Fruit fly (Drosophila melanogaster) whole organism, prepupa: Measurements from ENCODE around the gene dock.

ENCODE experiments used
- Blimp-1 ChIP-seq: fragments of 200-800 bp; sonication (Bioruptor generic); optimal IDR thresholded peaks from 3 replicates; lab custom pipeline; 2017; ENCODE audit warnings: missing biosample characterization, missing genetic modification characterization, mild to moderate bottlenecking, moderate library complexity, missing genetic modification reagents
- CG10631 ChIP-seq: fragments of 200-800 bp; sonication (Bioruptor generic); optimal IDR thresholded peaks from 2 replicates; lab custom pipeline; 2016; ENCODE audit warnings: missing biosample characterization, missing genetic modification characterization
- CG10669 ChIP-seq: fragments of 200-800 bp; sonication (Bioruptor generic); optimal IDR thresholded peaks from 3 replicates; lab custom pipeline; 2018; ENCODE audit warnings: missing biosample characterization, mild to moderate bottlenecking, missing genetic modification characterization, moderate library complexity
- CG11762 ChIP-seq: fragments of 200-800 bp; sonication (Bioruptor generic); optimal IDR thresholded peaks from 3 replicates; lab custom pipeline; 2016; ENCODE audit warnings: missing biosample characterization, missing genetic modification characterization; ENCODE audit not compliant: insufficient read depth
- CG11902 ChIP-seq: fragments of 200-800 bp; sonication (Bioruptor generic); optimal IDR thresholded peaks from 3 replicates; lab custom pipeline; 2016; ENCODE audit warnings: missing biosample characterization, missing genetic modification characterization
- CG15336 ChIP-seq: fragments of 200-800 bp; sonication (Bioruptor generic); IDR thresholded peaks from 2 replicates; pipeline ENCODE4 v1.3.6; 2022; ENCODE audit warnings: missing biosample characterization, missing genetic modification characterization
- CG1621 ChIP-seq: fragments of 200-800 bp; sonication (Bioruptor generic); optimal IDR thresholded peaks from 3 replicates; lab custom pipeline; 2018; ENCODE audit warnings: missing biosample characterization, mild to moderate bottlenecking, missing genetic modification characterization
- CG3032 ChIP-seq: fragments of 200-800 bp; optimal IDR thresholded peaks from 2 replicates; lab custom pipeline; 2019; ENCODE audit warnings: missing biosample characterization, mild to moderate bottlenecking, missing genetic modification characterization, moderate library complexity
- CG31627 ChIP-seq: fragments of 200-800 bp; sonication (Bioruptor generic); optimal IDR thresholded peaks from 3 replicates; lab custom pipeline; 2016; ENCODE audit warnings: missing biosample characterization, missing genetic modification characterization
- CG32006 ChIP-seq: fragments of 200-800 bp; sonication (Bioruptor generic); optimal IDR thresholded peaks from 3 replicates; lab custom pipeline; 2017; ENCODE audit warnings: missing biosample characterization, mild to moderate bottlenecking, missing genetic modification characterization
- CG3919 ChIP-seq: fragments of 200-800 bp; sonication (Bioruptor generic); optimal IDR thresholded peaks from 3 replicates; lab custom pipeline; 2016; ENCODE audit warnings: missing biosample characterization, missing genetic modification characterization
- CG6163 ChIP-seq: fragments of 200-800 bp; sonication (Bioruptor generic); IDR thresholded peaks from 3 replicates; pipeline ENCODE4 v1.3.6; 2022; ENCODE audit warnings: missing biosample characterization, missing genetic modification characterization
- CG6792 ChIP-seq: fragments of 200-800 bp; sonication (Bioruptor generic); optimal IDR thresholded peaks from 3 replicates; lab custom pipeline; 2016; ENCODE audit warnings: missing biosample characterization, missing genetic modification characterization
- CG6808 ChIP-seq: fragments of 200-800 bp; sonication (Bioruptor generic); optimal IDR thresholded peaks from 3 replicates; lab custom pipeline; 2017; ENCODE audit warnings: missing biosample characterization, missing genetic modification characterization, mild to moderate bottlenecking, moderate library complexity, missing genetic modification reagents
- CG7368 ChIP-seq: fragments of 200-800 bp; sonication (Bioruptor generic); optimal IDR thresholded peaks from 3 replicates; lab custom pipeline; 2016; ENCODE audit warnings: missing biosample characterization, missing genetic modification characterization
- CG8119 ChIP-seq: fragments of 200-800 bp; sonication (Bioruptor generic); IDR thresholded peaks from 3 replicates; pipeline ENCODE4 v1.3.6; 2022; ENCODE audit warnings: missing biosample characterization, missing genetic modification characterization
- CG8319 ChIP-seq: fragments of 200-800 bp; sonication (Bioruptor generic); optimal IDR thresholded peaks from 3 replicates; lab custom pipeline; 2016; ENCODE audit warnings: missing biosample characterization, missing genetic modification characterization
- CG8632 ChIP-seq: fragments of 200-800 bp; sonication (Bioruptor generic); optimal IDR thresholded peaks from 3 replicates; lab custom pipeline; 2016; ENCODE audit warnings: missing biosample characterization, missing genetic modification characterization
- Eip75B ChIP-seq: fragments of 200-800 bp; sonication (Bioruptor generic); optimal IDR thresholded peaks from 3 replicates; lab custom pipeline; 2016; ENCODE audit warnings: missing biosample characterization, missing genetic modification characterization
- Eip78C ChIP-seq: fragments of 200-800 bp; sonication (Bioruptor generic); peaks from one replicate; lab custom pipeline; 2016; ENCODE audit warnings: missing biosample characterization, missing genetic modification characterization
- Eip93F ChIP-seq: fragments of 200-800 bp; sonication (Bioruptor generic); optimal IDR thresholded peaks from 2 replicates; lab custom pipeline; 2016; ENCODE audit warnings: missing biosample characterization, mild to moderate bottlenecking, missing genetic modification characterization
- Ets21C ChIP-seq: fragments of 200-800 bp; sonication (Bioruptor generic); optimal IDR thresholded peaks from 3 replicates; lab custom pipeline; 2016; ENCODE audit warnings: missing biosample characterization, missing genetic modification characterization
- Ets96B ChIP-seq: fragments of 200-800 bp; optimal IDR thresholded peaks from 2 replicates; lab custom pipeline; 2019; ENCODE audit warnings: missing biosample characterization, mild to moderate bottlenecking, missing genetic modification characterization, moderate library complexity
- Gug ChIP-seq: fragments of 200-800 bp; sonication (Bioruptor generic); IDR thresholded peaks from 2 replicates; pipeline ENCODE4 v1.3.6; 2022; ENCODE audit warnings: missing biosample characterization, missing genetic modification characterization
- Hr38 ChIP-seq: sonication (Bioruptor generic); optimal IDR thresholded peaks from 2 replicates; lab custom pipeline; 2016; ENCODE audit warnings: missing biosample characterization, missing genetic modification characterization
- Hr4 ChIP-seq: fragments of 200-800 bp; sonication (Bioruptor generic); optimal IDR thresholded peaks from 3 replicates; lab custom pipeline; 2016; ENCODE audit warnings: missing biosample characterization, missing genetic modification characterization
- Met ChIP-seq: fragments of 200-800 bp; sonication (Bioruptor generic); optimal IDR thresholded peaks from 3 replicates; lab custom pipeline; 2016; ENCODE audit warnings: missing biosample characterization, missing genetic modification characterization
- Smox ChIP-seq: fragments of 200-800 bp; sonication (Bioruptor generic); optimal IDR thresholded peaks from 3 replicates; lab custom pipeline; 2016; ENCODE audit warnings: missing biosample characterization, missing genetic modification characterization
- Sox102F ChIP-seq: fragments of 200-800 bp; sonication (Bioruptor generic); optimal IDR thresholded peaks from 2 replicates; lab custom pipeline; 2016; ENCODE audit warnings: missing biosample characterization, mild to moderate bottlenecking, missing genetic modification characterization
- Sox14 ChIP-seq: fragments of 200-800 bp; sonication (Bioruptor generic); optimal IDR thresholded peaks from 3 replicates; lab custom pipeline; 2016; ENCODE audit warnings: missing biosample characterization, missing genetic modification characterization
- achi ChIP-seq: fragments of 200-800 bp; sonication (Bioruptor generic); optimal IDR thresholded peaks from 3 replicates; lab custom pipeline; 2016; ENCODE audit warnings: missing biosample characterization, missing genetic modification characterization
- acj6 ChIP-seq: fragments of 200-800 bp; sonication (Bioruptor generic); optimal IDR thresholded peaks from 3 replicates; lab custom pipeline; 2016; ENCODE audit warnings: missing biosample characterization, missing genetic modification characterization
- cyc ChIP-seq: fragments of 200-800 bp; sonication (Bioruptor generic); optimal IDR thresholded peaks from 3 replicates; lab custom pipeline; 2016; ENCODE audit warnings: missing biosample characterization, missing genetic modification characterization
- fd59A ChIP-seq: fragments of 200-800 bp; sonication (Bioruptor generic); optimal IDR thresholded peaks from 2 replicates; lab custom pipeline; 2017; ENCODE audit warnings: missing biosample characterization, mild to moderate bottlenecking, missing genetic modification characterization, missing genetic modification reagents
- fkh ChIP-seq: fragments of 200-800 bp; sonication (Bioruptor generic); optimal IDR thresholded peaks from 3 replicates; lab custom pipeline; 2017; ENCODE audit warnings: missing biosample characterization, mild to moderate bottlenecking, missing genetic modification characterization, moderate library complexity
- lz ChIP-seq: fragments of 200-800 bp; sonication (Bioruptor generic); optimal IDR thresholded peaks from 3 replicates; lab custom pipeline; 2016; ENCODE audit warnings: missing biosample characterization, missing genetic modification characterization
- pdm3 ChIP-seq: fragments of 200-800 bp; sonication (Bioruptor generic); optimal IDR thresholded peaks from 3 replicates; lab custom pipeline; 2016; ENCODE audit warnings: missing biosample characterization, missing genetic modification characterization
- salr ChIP-seq, 2 experiments: fragments of 200-800 bp; sonication (Bioruptor generic); optimal IDR thresholded peaks; 3 replicates each; lab custom pipeline; 2016 to 2018; ENCODE audit warnings: missing biosample characterization in 2 of 2, missing genetic modification characterization in 2 of 2, mild to moderate bottlenecking in 1 of 2
- spab ChIP-seq: fragments of 200-800 bp; sonication (Bioruptor generic); optimal IDR thresholded peaks from 2 replicates; lab custom pipeline; 2017; ENCODE audit warnings: missing biosample characterization, mild to moderate bottlenecking, missing genetic modification characterization, missing genetic modification reagents
- ss ChIP-seq, 2 experiments: fragments of 200-800 bp; sonication (Bioruptor generic); optimal IDR thresholded peaks; 2 replicates in 1 of 2; 3 replicates in 1 of 2; lab custom pipeline; 2017 to 2018; ENCODE audit warnings: mild to moderate bottlenecking in 2 of 2, missing biosample characterization in 2 of 2, missing genetic modification characterization in 2 of 2, moderate library complexity in 1 of 2
- svp ChIP-seq: fragments of 200-800 bp; sonication (Bioruptor generic); peaks from one replicate; lab custom pipeline; 2016; ENCODE audit warnings: missing biosample characterization, missing genetic modification characterization
- topi ChIP-seq: fragments of 200-800 bp; sonication (Bioruptor generic); optimal IDR thresholded peaks from 3 replicates; lab custom pipeline; 2016; ENCODE audit warnings: missing biosample characterization, missing genetic modification characterization
- vri ChIP-seq: fragments of 200-800 bp; sonication (Bioruptor generic); optimal IDR thresholded peaks from 3 replicates; lab custom pipeline; 2016; ENCODE audit warnings: missing biosample characterization, mild to moderate bottlenecking, missing genetic modification characterization

dock gene

DNA sequence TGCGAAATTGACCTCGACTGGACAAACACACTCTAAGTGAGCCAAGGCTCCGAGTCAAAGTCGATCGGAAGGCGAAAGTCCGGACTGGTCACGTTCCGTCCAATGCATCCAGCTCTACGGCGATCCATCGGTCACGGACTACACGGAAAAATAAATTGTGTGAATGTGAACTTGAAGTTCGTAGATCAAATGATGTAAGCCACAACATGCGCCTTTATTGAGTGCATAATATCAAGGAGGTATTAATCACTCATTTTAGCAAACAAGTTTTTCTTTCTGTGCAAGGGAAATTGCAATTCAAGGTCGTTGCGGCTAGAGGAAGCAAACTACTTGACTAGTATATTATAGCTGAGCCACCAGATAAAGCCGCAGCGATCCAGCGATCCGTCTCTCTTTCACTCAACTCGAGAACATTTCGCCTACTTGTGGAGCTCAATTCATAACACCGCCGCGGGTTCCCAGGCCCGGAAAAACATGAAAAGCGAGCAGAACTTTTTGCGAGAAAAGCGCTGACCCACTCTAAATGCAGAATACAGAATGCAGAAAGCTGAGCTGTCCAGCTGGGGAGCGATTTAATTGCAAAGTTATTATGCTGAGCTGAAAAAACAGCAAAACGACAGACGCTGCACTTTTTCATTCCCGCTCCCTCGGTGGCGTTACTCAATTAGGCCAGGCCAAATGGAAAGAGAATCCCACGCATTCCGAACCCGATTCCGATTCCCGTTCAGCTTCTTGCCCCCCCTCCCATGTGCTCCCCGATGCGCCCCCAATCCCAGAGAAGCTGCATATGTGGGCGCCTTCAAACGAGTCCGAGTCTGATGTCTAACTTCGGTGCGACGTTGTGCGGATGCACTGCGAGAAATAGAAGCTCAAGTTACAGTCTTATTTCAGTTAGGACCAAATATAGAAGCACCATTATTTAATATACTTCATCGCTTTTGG lies 18.4 kb downstream of the dock start (continued):
- peak; percentile 53 for TF ChIP-seq CG10669 (GFP tag; lab: Kevin White, UChicago)
- peak; percentile 50 for TF ChIP-seq Ets96B (tag; lab: Kevin White, UChicago)
- no peak for TF ChIP-seq Met (GFP tag; lab: Kevin White, UChicago)
- peak; percentile 23 for TF ChIP-seq fd59A (GFP tag; lab: Kevin White, UChicago)
- TF ChIP-seq topi (GFP tag; lab: Kevin White, UChicago): peak; percentile 17
- no peak for TF ChIP-seq ss (GFP tag; optimal IDR thresholded peaks at IDR 0.05; lab: Kevin White, UChicago)
- TF ChIP-seq CG8119 (GFP tag; lab: Robert Waterston, UW): peak; percentile 57; the same call in 2 of the 3 replicates
- TF ChIP-seq fkh (GFP tag; lab: Kevin White, UChicago): no peak
- TF ChIP-seq Hr4: peak; percentile 43
- TF ChIP-seq Eip75B: peak; percentile 23
- peak; percentile 45 for TF ChIP-seq achi
- peak; percentile 62 for TF ChIP-seq CG32006 (GFP tag; lab: Kevin White, UChicago)
- TF ChIP-seq CG10631 (GFP tag; lab: Kevin White, UChicago): peak; percentile 41
- TF ChIP-seq CG7368: peak; percentile 18
- no peak for TF ChIP-seq lz (GFP tag; lab: Kevin White, UChicago)
- TF ChIP-seq Eip78C: peak; percentile 76
- no peak for TF ChIP-seq Blimp-1
- TF ChIP-seq Sox14 (GFP tag; lab: Kevin White, UChicago): peak; percentile 33
- TF ChIP-seq CG3919 (GFP tag; lab: Kevin White, UChicago): peak; percentile 28
- no peak for TF ChIP-seq CG6792 (GFP tag; lab: Kevin White, UChicago)
- TF ChIP-seq, all 60 proteins: peak for 29

dm6 chr2L:845341-846004 lies 19.7 kb downstream of the dock start:
- TF ChIP-seq CG31627 (GFP tag; lab: Kevin White, UChicago) (peak; percentile 76), Ets96B (tag; lab: Kevin White, UChicago) (peak; percentile 62), pdm3 (GFP tag; lab: Kevin White, UChicago) (peak; percentile 80), CG6792 (GFP tag; lab: Kevin White, UChicago) (peak; percentile 70), CG3032 (peak; percentile 50), CG6163 (GFP tag; lab: Robert Waterston, UW) (peak; percentile 94), Ets21C (GFP tag; lab: Kevin White, UChicago) (peak; percentile 55), acj6 (GFP tag; lab: Kevin White, UChicago) (peak; percentile 75), Blimp-1 (no peak), CG8319 (peak; percentile 40), CG10669 (GFP tag; lab: Kevin White, UChicago) (peak; percentile 63), topi (GFP tag; lab: Kevin White, UChicago) (peak; percentile 83), salr (GFP tag; optimal IDR thresholded peaks at IDR 0.05; lab: Kevin White, UChicago) (peak; percentile 44 to 67), svp (peak; percentile 91), CG15336 (GFP tag; lab: Robert Waterston, UW) (peak; percentile 90), fd59A (GFP tag; lab: Kevin White, UChicago) (peak; percentile 32), ss (GFP tag; optimal IDR thresholded peaks at IDR 0.05; lab: Kevin White, UChicago) (peak in 1 of 2 experiments; percentile 8), CG8119 (GFP tag; lab: Robert Waterston, UW) (peak; percentile 86), vri (peak; percentile 46), Smox (peak; percentile 68), CG8632 (GFP tag; lab: Kevin White, UChicago) (peak; percentile 52), CG10631 (GFP tag; lab: Kevin White, UChicago) (peak; percentile 74), Hr38 (GFP tag; lab: Kevin White, UChicago) (no peak), Eip78C (peak; percentile 92), CG6808 (GFP tag; lab: Kevin White, UChicago) (peak; percentile 39), Sox14 (GFP tag; lab: Kevin White, UChicago) (peak; percentile 73), fkh (GFP tag; lab: Kevin White, UChicago) (no peak), Hr4 (peak; percentile 91), Met (GFP tag; lab: Kevin White, UChicago) (peak; percentile 81), CG7368 (peak; percentile 78), Eip93F (GFP tag; lab: Kevin White, UChicago) (peak; percentile 2), lz (GFP tag; lab: Kevin White, UChicago) (peak; percentile 74), spab (peak; percentile 44), Gug (GFP tag; lab: Robert Waterston, UW) (peak; percentile 86), cyc (GFP tag; lab: Kevin White, UChicago) (peak; percentile 83), CG1621 (tag; lab: Kevin White, UChicago) (peak; percentile 27), CG11902 (GFP tag; lab: Kevin White, UChicago) (peak; percentile 46), CG32006 (GFP tag; lab: Kevin White, UChicago) (peak; percentile 89), CG11762 (no peak), Sox102F (GFP tag; lab: Kevin White, UChicago) (peak; percentile 76)
